Worm (Caenorhabditis elegans) whole organism, L3 larva: ENCODE data around the gene K09D9.9.

Experiments used
- R02D3.7 ChIP-seq: fragments of 150-350 bp; optimal IDR thresholded peaks from 2 replicates; lab custom pipeline; 2014; ENCODE audit warnings: missing biosample characterization, missing genetic modification characterization
- ZK546.5 ChIP-seq: sonication (generic microtip); optimal IDR thresholded peaks from 2 replicates; lab custom pipeline; 2017; ENCODE audit warnings: missing biosample characterization, missing genetic modification characterization
- aly-2 ChIP-seq: fragments of 150-350 bp; optimal IDR thresholded peaks from 2 replicates; lab custom pipeline; 2014; ENCODE audit warnings: missing biosample characterization, missing genetic modification characterization
- ama-1 ChIP-seq: fragments of 150-350 bp; optimal IDR thresholded peaks from 2 replicates; lab custom pipeline; 2018
- ceh-16 ChIP-seq: sonication (generic microtip); optimal IDR thresholded peaks from 2 replicates; lab custom pipeline; 2017; ENCODE audit warnings: missing biosample characterization, missing genetic modification characterization
- ceh-28 ChIP-seq: fragments of 150-350 bp; optimal IDR thresholded peaks from 2 replicates; lab custom pipeline; 2014; ENCODE audit warnings: missing biosample characterization, missing genetic modification reagents, missing genetic modification characterization
- daf-12 ChIP-seq: fragments of 150-350 bp; optimal IDR thresholded peaks from 2 replicates; lab custom pipeline; 2014; ENCODE audit warnings: missing biosample characterization, missing genetic modification reagents, missing genetic modification characterization
- egl-27 ChIP-seq: sonication (generic microtip); optimal IDR thresholded peaks from 4 replicates; lab custom pipeline; 2017; ENCODE audit warnings: missing biosample characterization, missing genetic modification reagents, missing genetic modification characterization
- egl-5 ChIP-seq: fragments of 150-350 bp; optimal IDR thresholded peaks from 2 replicates; lab custom pipeline; 2017; ENCODE audit warnings: missing biosample characterization, missing genetic modification reagents, missing genetic modification characterization, inconsistent platforms
- elt-1 ChIP-seq: fragments of 150-350 bp; optimal IDR thresholded peaks from 2 replicates; lab custom pipeline; 2014; ENCODE audit warnings: missing biosample characterization, missing genetic modification characterization
- elt-2 ChIP-seq: sonication (generic microtip); optimal IDR thresholded peaks from 2 replicates; lab custom pipeline; 2016; ENCODE audit warnings: missing genetic modification reagents, mild to moderate bottlenecking, missing genetic modification characterization, missing compliant biosample characterization
- elt-3 ChIP-seq, 3 experiments: fragments of 150-350 bp in 1 of 3; sonication (generic microtip) in 2 of 3; optimal IDR thresholded peaks; 2 replicates in 2 of 3; 4 replicates in 1 of 3; lab custom pipeline; 2014 to 2017; ENCODE audit warnings: missing biosample characterization in 3 of 3, missing genetic modification characterization in 3 of 3
- eor-1 ChIP-seq, 2 experiments: fragments of 150-350 bp; optimal IDR thresholded peaks; 2 replicates each; lab custom pipeline; 2014 to 2018; ENCODE audit warnings: missing biosample characterization in 2 of 2, missing genetic modification characterization in 2 of 2
- jun-1 ChIP-seq: fragments of 150-350 bp; optimal IDR thresholded peaks from 2 replicates; lab custom pipeline; 2014; ENCODE audit warnings: missing biosample characterization, missing genetic modification reagents, missing genetic modification characterization
- lin-39 ChIP-seq: fragments of 150-350 bp; optimal IDR thresholded peaks from 2 replicates; lab custom pipeline; 2018; ENCODE audit warnings: missing biosample characterization, missing genetic modification reagents, missing genetic modification characterization
- mdl-1 ChIP-seq: fragments of 150-350 bp; optimal IDR thresholded peaks from 2 replicates; lab custom pipeline; 2014; ENCODE audit warnings: missing biosample characterization, missing genetic modification characterization
- mml-1 ChIP-seq: fragments of 150-350 bp; sonication (generic microtip); optimal IDR thresholded peaks from 3 replicates; lab custom pipeline; 2014; ENCODE audit warnings: missing biosample characterization, missing genetic modification characterization
- nfya-1 ChIP-seq: sonication (generic microtip); optimal IDR thresholded peaks from 2 replicates; lab custom pipeline; 2017; ENCODE audit warnings: missing genetic modification characterization, mild to moderate bottlenecking, missing compliant biosample characterization, antibody characterized with exemption, moderate library complexity; ENCODE audit not compliant: insufficient read depth
- nhr-12 ChIP-seq: fragments of 150-350 bp; optimal IDR thresholded peaks from 2 replicates; lab custom pipeline; 2014; ENCODE audit warnings: missing biosample characterization, missing genetic modification characterization
- nhr-23 ChIP-seq: fragments of 150-350 bp; optimal IDR thresholded peaks from 2 replicates; lab custom pipeline; 2014; ENCODE audit warnings: missing biosample characterization, missing genetic modification reagents, missing genetic modification characterization
- nhr-237 ChIP-seq: fragments of 150-350 bp; optimal IDR thresholded peaks from 2 replicates; lab custom pipeline; 2014; ENCODE audit warnings: missing biosample characterization, missing genetic modification characterization
- nhr-25 ChIP-seq: sonication (generic microtip); optimal IDR thresholded peaks from 2 replicates; lab custom pipeline; 2017; ENCODE audit warnings: missing biosample characterization, missing genetic modification characterization
- nhr-28 ChIP-seq: fragments of 150-350 bp; optimal IDR thresholded peaks from 2 replicates; lab custom pipeline; 2014; ENCODE audit warnings: missing biosample characterization, missing genetic modification characterization
- nhr-43 ChIP-seq: sonication (generic microtip); optimal IDR thresholded peaks from 2 replicates; lab custom pipeline; 2016; ENCODE audit warnings: mild to moderate bottlenecking, missing genetic modification characterization, missing compliant biosample characterization; ENCODE audit not compliant: poor library complexity, severe bottlenecking
- nhr-67 ChIP-seq: fragments of 150-350 bp; optimal IDR thresholded peaks from 2 replicates; lab custom pipeline; 2014; ENCODE audit warnings: missing biosample characterization, missing genetic modification characterization
- nhr-77 ChIP-seq: fragments of 150-350 bp; optimal IDR thresholded peaks from 2 replicates; lab custom pipeline; 2014; ENCODE audit warnings: missing biosample characterization, missing genetic modification characterization
- pha-4 ChIP-seq: fragments of 150-350 bp; optimal IDR thresholded peaks from 2 replicates; lab custom pipeline; 2014; ENCODE audit warnings: missing biosample characterization, missing genetic modification reagents, missing genetic modification characterization
- sea-2 ChIP-seq: fragments of 150-350 bp; sonication (generic microtip); optimal IDR thresholded peaks from 4 replicates; lab custom pipeline; 2014; ENCODE audit warnings: missing biosample characterization, missing genetic modification reagents, missing genetic modification characterization
- tbx-2 ChIP-seq: sonication (generic microtip); optimal IDR thresholded peaks from 2 replicates; lab custom pipeline; 2016; ENCODE audit warnings: mild to moderate bottlenecking, missing genetic modification characterization, missing compliant biosample characterization
- unc-39 ChIP-seq: sonication (generic microtip); optimal IDR thresholded peaks from 4 replicates; lab custom pipeline; 2017; ENCODE audit warnings: missing biosample characterization, missing genetic modification characterization
- unc-62 ChIP-seq: fragments of 150-350 bp; sonication (generic microtip); optimal IDR thresholded peaks from 4 replicates; lab custom pipeline; 2014; ENCODE audit warnings: missing biosample characterization, missing genetic modification reagents, missing genetic modification characterization
- ztf-4 ChIP-seq: fragments of 150-350 bp; optimal IDR thresholded peaks from 2 replicates; lab custom pipeline; 2014; ENCODE audit warnings: missing biosample characterization, missing genetic modification characterization

Gene K09D9.9

DNA sequence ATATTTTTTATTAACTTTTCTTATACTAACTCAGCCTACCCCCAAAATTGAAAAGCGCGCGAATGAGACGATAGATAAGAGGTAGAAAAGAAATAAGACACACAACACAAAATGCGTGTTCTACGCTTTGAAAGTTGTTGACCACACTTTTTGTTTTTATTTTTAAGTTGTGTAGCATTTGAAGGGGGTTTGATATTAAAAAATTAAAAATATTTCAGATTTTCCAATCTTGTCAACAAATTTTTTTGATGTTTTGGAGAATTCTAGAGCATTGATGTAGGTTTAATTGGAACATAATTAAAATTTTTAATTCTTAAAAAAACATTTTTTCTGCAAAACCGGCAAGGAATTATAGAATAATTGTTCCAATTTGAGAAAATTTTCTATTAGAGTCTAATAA, 32.7 kb downstream of the K09D9.9 start, which contains the start of gene cyp-34A6:
Gene cyp-34A6, minus strand, starts transcription at position 101 of the 400 bp plus-strand sequence.
- TF ChIP-seq nhr-77 (tag; lab: Kevin White, UChicago) (no peak), egl-27 (tag; lab: Kevin White, UChicago) (no peak), eor-1 (tag; optimal IDR thresholded peaks at IDR 0.05; lab: Kevin White, UChicago) (no peak), pha-4 (tag; lab: Kevin White, UChicago) (peak; percentile 17)

ce11 chrV:3957608-3958007, 36.3 kb downstream of the K09D9.9 start, which contains the start of gene cyp-34A5:
Gene cyp-34A5, minus strand, starts transcription at chrV:3957708.
- TF ChIP-seq ama-1: no peak
- TF ChIP-seq nhr-77 (tag; lab: Kevin White, UChicago): no peak
- TF ChIP-seq nhr-23 (tag; lab: Kevin White, UChicago): no peak
- no peak for TF ChIP-seq nfya-1 (tag; lab: Kevin White, UChicago)
- TF ChIP-seq mml-1 (tag; lab: Kevin White, UChicago): no peak
- TF ChIP-seq elt-1 (tag; lab: Kevin White, UChicago): no peak
- TF ChIP-seq eor-1 (tag; optimal IDR thresholded peaks at IDR 0.05; lab: Kevin White, UChicago): no peak
- TF ChIP-seq daf-12 (tag; lab: Kevin White, UChicago): no peak
- TF ChIP-seq sea-2 (GFP tag; lab: Kevin White, UChicago): no peak
- no peak for TF ChIP-seq ceh-28

DNA sequence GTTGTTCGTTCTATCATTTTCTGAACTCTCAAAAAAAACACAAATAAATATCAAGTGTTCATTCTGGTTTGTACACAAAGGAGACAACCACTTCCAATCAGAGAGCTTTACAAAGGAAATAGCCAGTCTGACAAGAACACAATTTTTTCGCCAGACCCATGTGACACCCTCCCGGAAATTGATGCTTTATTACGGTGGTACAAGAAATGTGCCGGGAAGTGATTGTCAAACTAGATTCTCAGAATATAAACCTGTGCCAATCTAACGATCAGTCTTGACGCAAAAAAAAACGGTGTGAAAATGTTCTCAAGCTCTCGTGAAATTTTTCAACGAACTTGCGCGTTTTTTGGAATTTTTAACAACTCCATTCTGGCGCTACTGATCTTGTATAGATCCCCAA, 40.2 kb downstream of the K09D9.9 start, which contains the start of gene str-247:
Gene str-247, plus strand, starts transcription at position 301 of the 400 bp plus-strand sequence.
- TF ChIP-seq nhr-28: no peak
- TF ChIP-seq nfya-1 (tag; lab: Kevin White, UChicago): no peak
- TF ChIP-seq ztf-4 (tag; lab: Kevin White, UChicago): no peak
- no peak for TF ChIP-seq unc-62 (GFP tag; lab: Kevin White, UChicago)
- TF ChIP-seq elt-2 (tag; lab: Kevin White, UChicago): no peak
- no peak for TF ChIP-seq nhr-12 (tag; lab: Kevin White, UChicago)
- no peak for TF ChIP-seq mdl-1 (tag; lab: Kevin White, UChicago)
- no peak for TF ChIP-seq daf-12 (tag; lab: Kevin White, UChicago)
- TF ChIP-seq tbx-2 (tag; lab: Kevin White, UChicago): no peak
- no peak for TF ChIP-seq nhr-237 (tag; lab: Kevin White, UChicago)
- no peak for TF ChIP-seq R02D3.7
- TF ChIP-seq nhr-67 (tag; lab: Kevin White, UChicago): no peak
- TF ChIP-seq mml-1 (tag; lab: Kevin White, UChicago): no peak
- no peak for TF ChIP-seq elt-1 (tag; lab: Kevin White, UChicago)
- TF ChIP-seq jun-1 (tag; lab: Kevin White, UChicago): no peak
- TF ChIP-seq, all 47 proteins: peak for 0

DNA sequence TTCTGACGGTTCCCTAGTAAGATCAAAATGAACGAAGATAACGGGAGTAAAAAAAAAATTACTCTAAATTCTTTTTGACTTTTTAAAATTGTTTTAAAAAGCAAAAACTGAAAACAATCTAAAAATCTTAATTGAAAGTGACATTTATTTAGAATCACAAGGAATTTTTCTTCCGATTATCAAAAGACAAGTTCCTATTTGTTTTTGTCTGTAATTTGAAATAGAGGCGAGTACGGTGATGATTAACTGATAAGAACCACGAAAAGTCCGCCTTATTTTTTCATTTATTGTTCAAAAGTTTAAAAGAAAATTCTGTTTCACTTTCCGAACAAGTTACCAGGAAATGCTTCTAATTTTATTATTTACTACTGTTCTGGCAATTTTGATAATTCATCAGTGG, 44.2 kb downstream of the K09D9.9 start, which contains the start of gene dach-1:
Gene dach-1, plus strand, starts transcription at position 301 of the 400 bp plus-strand sequence.
- TF ChIP-seq ama-1 (no peak), elt-3 (tag; optimal IDR thresholded peaks at IDR 0.05; lab: Kevin White, UChicago) (no peak), mml-1 (tag; lab: Kevin White, UChicago) (no peak), ceh-28 (no peak), ZK546.5 (tag; lab: Kevin White, UChicago) (no peak), ceh-16 (no peak)

- TF ChIP-seq R02D3.7 (no peak), ceh-28 (no peak), nhr-25 (no peak), mdl-1 (tag; lab: Kevin White, UChicago) (no peak), daf-12 (tag; lab: Kevin White, UChicago) (no peak), eor-1 (tag; optimal IDR thresholded peaks at IDR 0.05; lab: Kevin White, UChicago) (no peak), aly-2 (tag; lab: Kevin White, UChicago) (no peak), ztf-4 (tag; lab: Kevin White, UChicago) (no peak), mml-1 (tag; lab: Kevin White, UChicago) (no peak), lin-39 (no peak), unc-39 (tag; lab: Kevin White, UChicago) (no peak), nhr-28 (no peak), nfya-1 (tag; lab: Kevin White, UChicago) (no peak), egl-5 (tag; lab: Kevin White, UChicago) (no peak), tbx-2 (tag; lab: Kevin White, UChicago) (no peak), egl-27 (tag; lab: Kevin White, UChicago) (no peak), ceh-16 (no peak), nhr-12 (tag; lab: Kevin White, UChicago) (no peak), nhr-43 (tag; lab: Kevin White, UChicago) (no peak), unc-62 (GFP tag; lab: Kevin White, UChicago) (no peak)
- TF ChIP-seq, all 47 proteins: peak for 0
Observed at ce11 chrV:3945053-3945452, 48.9 kb downstream of the K09D9.9 start, which contains the start of gene cyp-35B3. Gene cyp-35B3, plus strand, starts transcription at chrV:3945353.
